Worm (Caenorhabditis elegans): ENCODE data around the gene Y73F4A.3.

ce11 chrIV:9034340-9034739, 6.0 kb downstream of the Y73F4A.3 start, which contains the start of gene C53D6.10:
- TF ChIP-seq unc-62 (GFP tag; optimal IDR thresholded peaks at IDR 0.05), result no peak
- TF ChIP-seq hlh-4 (tag; optimal IDR thresholded peaks at IDR 0.05), result no peak
- no peak for TF ChIP-seq ztf-4 (tag; optimal IDR thresholded peaks at IDR 0.05)
- no peak for TF ChIP-seq fkh-10 (GFP tag; optimal IDR thresholded peaks at IDR 0.05)
- no peak for TF ChIP-seq sptf-1 (tag; optimal IDR thresholded peaks at IDR 0.05)
- no peak for TF ChIP-seq swsn-7 (tag; optimal IDR thresholded peaks at IDR 0.05)
- no peak for TF ChIP-seq nhr-20 (tag; optimal IDR thresholded peaks at IDR 0.05)
- no peak for TF ChIP-seq ztf-11 (tag; optimal IDR thresholded peaks at IDR 0.05)
- TF ChIP-seq egl-27 (tag; optimal IDR thresholded peaks at IDR 0.05), result no peak
- TF ChIP-seq lsy-2 (tag; optimal IDR thresholded peaks at IDR 0.05), result no peak

Measured in whole organism, L1 larva.